Worm (Caenorhabditis elegans) whole organism, L4/young adult: Measurements from ENCODE around the gene K07F5.14.

Source experiments
- dao-5 ChIP-seq: sonication (generic microtip); optimal IDR thresholded peaks from 2 replicates; lab custom pipeline; 2016; ENCODE audit warnings: missing genotype, missing genetic modification characterization, moderate library complexity, missing compliant biosample characterization
- him-1 ChIP-seq: sonication (generic microtip); optimal IDR thresholded peaks from 2 replicates; lab custom pipeline; 2016; ENCODE audit warnings: missing genotype, missing genetic modification reagents, missing genetic modification characterization, missing compliant biosample characterization

ce11 chrIV:9825196-9825744 lies 36.8 kb upstream of the K07F5.14 start, which contains the start of gene mtr-4:
- TF ChIP-seq him-1 (tag; lab: Kevin White, UChicago) (no peak), dao-5 (no peak)
